Worm (Caenorhabditis elegans) whole organism, dauer: ENCODE data around the gene nspa-2.

Experiments used
- unc-62 ChIP-seq: sonication (generic microtip); optimal IDR thresholded peaks from 2 replicates; lab custom pipeline; 2017; ENCODE audit warnings: missing biosample characterization, missing genetic modification reagents, missing genetic modification characterization

nspa-2 gene

ce11 chrV:14933450-14934218 lies 42.8 kb downstream of the nspa-2 start:
- TF ChIP-seq unc-62 (GFP tag; lab: Kevin White, UChicago), result no peak

- no peak for TF ChIP-seq unc-62 (GFP tag; lab: Kevin White, UChicago)
Measured at ce11 chrV:14936587-14936986, 45.7 kb downstream of the nspa-2 start, which contains the start of gene C30G7.2. TSS of gene C30G7.2 (plus strand) at chrV:14936887.
